Fruit fly (Drosophila melanogaster) whole organism, pupa: ENCODE data around the gene Jhbp13.

Experiments
- CG10348 ChIP-seq: fragments of 200-800 bp; sonication (Bioruptor generic); IDR thresholded peaks from 2 replicates; pipeline ENCODE4 v1.3.6; 2022; ENCODE audit warnings: missing biosample characterization, missing genetic modification characterization
- CG12605 ChIP-seq: fragments of 200-800 bp; sonication (Bioruptor generic); IDR thresholded peaks from 2 replicates; pipeline ENCODE4 v1.3.6; 2022; ENCODE audit warnings: missing biosample characterization, missing genetic modification characterization
- CG13204 ChIP-seq: fragments of 200-800 bp; sonication (Bioruptor generic); optimal IDR thresholded peaks from 2 replicates; lab custom pipeline; 2018; ENCODE audit warnings: missing biosample characterization, mild to moderate bottlenecking, missing genetic modification characterization, moderate library complexity
- CG14655 ChIP-seq: fragments of 200-800 bp; sonication (Bioruptor generic); optimal IDR thresholded peaks from 3 replicates; lab custom pipeline; 2017; ENCODE audit warnings: mild to moderate bottlenecking, missing biosample characterization, missing genetic modification reagents, missing genetic modification characterization
- CG15710 ChIP-seq: fragments of 200-800 bp; sonication (Bioruptor generic); optimal IDR thresholded peaks from 2 replicates; lab custom pipeline; 2018; ENCODE audit warnings: missing biosample characterization, mild to moderate bottlenecking, missing genetic modification characterization, moderate library complexity
- CG17806 ChIP-seq: fragments of 200-800 bp; sonication (Bioruptor generic); optimal IDR thresholded peaks from 2 replicates; lab custom pipeline; 2018; ENCODE audit warnings: missing biosample characterization, mild to moderate bottlenecking, missing genetic modification characterization, moderate library complexity
- CG32121 ChIP-seq: fragments of 200-800 bp; sonication (Bioruptor generic); IDR thresholded peaks from 2 replicates; pipeline ENCODE4 v1.3.6; 2022; ENCODE audit warnings: missing biosample characterization, missing genetic modification characterization
- CG34367 ChIP-seq: fragments of 200-800 bp; sonication (Bioruptor generic); optimal IDR thresholded peaks from 2 replicates; lab custom pipeline; 2018; ENCODE audit warnings: missing biosample characterization, mild to moderate bottlenecking, missing genetic modification characterization
- CG4496 ChIP-seq: fragments of 200-800 bp; sonication (Bioruptor generic); IDR thresholded peaks from 3 replicates; pipeline ENCODE4 v1.3.6; 2022; ENCODE audit warnings: missing biosample characterization, missing genetic modification characterization
- CG8159 ChIP-seq: fragments of 200-800 bp; sonication (Bioruptor generic); optimal IDR thresholded peaks from 3 replicates; lab custom pipeline; 2018; ENCODE audit warnings: missing biosample characterization, mild to moderate bottlenecking, missing genetic modification characterization, moderate library complexity
- CG8301 ChIP-seq: fragments of 200-800 bp; sonication (Bioruptor generic); optimal IDR thresholded peaks from 2 replicates; lab custom pipeline; 2018; ENCODE audit warnings: missing biosample characterization, mild to moderate bottlenecking, missing genetic modification characterization
- CG9948 ChIP-seq: fragments of 200-800 bp; sonication (Bioruptor generic); optimal IDR thresholded peaks from 2 replicates; lab custom pipeline; 2018; ENCODE audit warnings: missing biosample characterization, mild to moderate bottlenecking, missing genetic modification characterization, moderate library complexity
- D1 ChIP-seq: fragments of 200-800 bp; sonication (Bioruptor generic); optimal IDR thresholded peaks from 2 replicates; lab custom pipeline; 2018; ENCODE audit warnings: missing biosample characterization, mild to moderate bottlenecking, missing genetic modification characterization, moderate library complexity
- EcR ChIP-seq: fragments of 200-800 bp; sonication (Bioruptor generic); optimal IDR thresholded peaks from 3 replicates; lab custom pipeline; 2019; ENCODE audit warnings: missing biosample characterization, missing genetic modification characterization, mild to moderate bottlenecking, moderate library complexity, missing genetic modification reagents
- Ets98B ChIP-seq: fragments of 200-800 bp; sonication (Bioruptor generic); IDR thresholded peaks from 2 replicates; pipeline ENCODE4 v1.3.6; 2022; ENCODE audit warnings: missing biosample characterization, missing genetic modification characterization
- Pif1A ChIP-seq: fragments of 200-800 bp; sonication (Bioruptor generic); optimal IDR thresholded peaks from 3 replicates; lab custom pipeline; 2016; ENCODE audit warnings: missing biosample characterization, missing genetic modification characterization
- Pif1B ChIP-seq: fragments of 200-800 bp; sonication (Bioruptor generic); optimal IDR thresholded peaks from 3 replicates; lab custom pipeline; 2016; ENCODE audit warnings: missing biosample characterization, missing genetic modification characterization
- Snoo ChIP-seq: fragments of 200-800 bp; sonication (Bioruptor generic); optimal IDR thresholded peaks from 3 replicates; lab custom pipeline; 2017; ENCODE audit warnings: missing biosample characterization, mild to moderate bottlenecking, missing genetic modification characterization, inconsistent platforms
- fd96Ca ChIP-seq: fragments of 200-800 bp; sonication (Bioruptor generic); IDR thresholded peaks from 3 replicates; pipeline ENCODE4 v1.3.6; 2022; ENCODE audit warnings: missing biosample characterization, missing genetic modification characterization
- gl ChIP-seq: fragments of 200-800 bp; sonication (Bioruptor generic); optimal IDR thresholded peaks from 2 replicates; lab custom pipeline; 2018; ENCODE audit warnings: missing biosample characterization, mild to moderate bottlenecking, missing genetic modification characterization
- rn ChIP-seq: fragments of 200-800 bp; sonication (Bioruptor generic); IDR thresholded peaks from 2 replicates; pipeline ENCODE4 v1.3.6; 2022; ENCODE audit warnings: missing biosample characterization, missing genetic modification characterization

Jhbp13 gene

DNA sequence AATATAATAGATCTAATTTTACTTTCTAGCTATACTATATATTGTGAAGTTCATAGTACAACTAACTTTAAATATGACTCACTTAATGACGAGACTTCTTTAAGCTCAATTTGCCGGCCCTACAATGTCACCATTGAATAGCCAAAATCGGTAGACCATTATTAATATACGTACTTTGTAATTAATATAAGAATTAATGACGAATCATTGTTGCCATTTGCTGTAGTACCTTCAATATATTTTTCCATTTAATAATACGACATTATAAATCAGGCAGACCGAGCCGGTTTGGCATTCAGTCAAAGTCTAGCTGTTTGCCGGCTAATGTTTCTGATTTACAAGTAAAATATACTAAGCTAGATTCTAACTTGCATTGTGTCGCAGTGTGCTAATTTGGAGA is at the start of gene Jhbp13:
Jhbp13 (plus strand) TSS at position 301 of the 400 bp plus-strand sequence.
- TF ChIP-seq Pif1A (GFP tag; lab: Kevin White, UChicago) (no peak), Snoo (tag; lab: Kevin White, UChicago) (no peak), CG34367 (tag; lab: Kevin White, UChicago) (no peak), CG4496 (GFP tag; lab: Robert Waterston, UW) (no peak), CG13204 (no peak), CG8159 (tag; lab: Kevin White, UChicago) (no peak), CG15710 (no peak), D1 (tag; lab: Kevin White, UChicago) (no peak), CG14655 (GFP tag; lab: Kevin White, UChicago) (no peak), CG32121 (GFP tag; lab: Robert Waterston, UW) (no peak), EcR (GFP tag; lab: Kevin White, UChicago) (no peak), fd96Ca (GFP tag; lab: Robert Waterston, UW) (no peak), Pif1B (GFP tag; lab: Kevin White, UChicago) (no peak), CG17806 (tag; lab: Kevin White, UChicago) (no peak), gl (tag; lab: Kevin White, UChicago) (no peak)

- no peak for TF ChIP-seq Ets98B
- no peak for TF ChIP-seq Pif1A (GFP tag; lab: Kevin White, UChicago)
- TF ChIP-seq CG32121 (GFP tag; lab: Robert Waterston, UW), result no peak
- no peak for TF ChIP-seq CG13204
- no peak for TF ChIP-seq CG8159 (tag; lab: Kevin White, UChicago)
- no peak for TF ChIP-seq D1 (tag; lab: Kevin White, UChicago)
- TF ChIP-seq EcR (GFP tag; lab: Kevin White, UChicago), result peak; percentile 91
- TF ChIP-seq, all 21 proteins: peak for 1
Observed at dm6 chr2L:13190534-13190933, 49.3 kb upstream of the Jhbp13 start.

- TF ChIP-seq CG10348 (no peak), EcR (GFP tag; lab: Kevin White, UChicago) (no peak), rn (GFP tag; lab: Robert Waterston, UW) (no peak), fd96Ca (GFP tag; lab: Robert Waterston, UW) (no peak), CG34367 (tag; lab: Kevin White, UChicago) (no peak), CG9948 (tag; lab: Kevin White, UChicago) (no peak), Snoo (tag; lab: Kevin White, UChicago) (no peak), gl (tag; lab: Kevin White, UChicago) (no peak)
Observed at dm6 chr2L:13191052-13191678, 48.6 kb upstream of the Jhbp13 start.

- TF ChIP-seq rn (GFP tag; lab: Robert Waterston, UW) (peak; percentile 42; the same call in 1 of the 2 replicates), CG15710 (peak; percentile 56), CG14655 (GFP tag; lab: Kevin White, UChicago) (no peak), CG10348 (no peak), Snoo (tag; lab: Kevin White, UChicago) (peak; percentile 53), CG8159 (tag; lab: Kevin White, UChicago) (no peak), CG12605 (GFP tag; lab: Robert Waterston, UW) (no peak), Ets98B (peak; percentile 60), EcR (GFP tag; lab: Kevin White, UChicago) (peak; percentile 28), CG8301 (tag; lab: Kevin White, UChicago) (no peak), CG4496 (GFP tag; lab: Robert Waterston, UW) (peak; percentile 59; the same call in 1 of the 3 replicates), CG32121 (GFP tag; lab: Robert Waterston, UW) (peak; percentile 56; the same call in 1 of the 2 replicates), fd96Ca (GFP tag; lab: Robert Waterston, UW) (peak; percentile 71)
Observed at dm6 chr2L:13191894-13192293, 47.9 kb upstream of the Jhbp13 start, which contains the start of the genes CG16974 and Edem2. CG16974 (minus strand) TSS chr2L:13191979. Edem2 (plus strand) TSS chr2L:13192201.

- TF ChIP-seq EcR (GFP tag; lab: Kevin White, UChicago) (no peak), CG13204 (no peak)
Observed at dm6 chr2L:13195822-13196221, 44.0 kb upstream of the Jhbp13 start.

dm6 chr2L:13202960-13203436 is 36.8 kb upstream of the Jhbp13 start, which contains the start of gene CG16972:
CG16972 (minus strand) TSS chr2L:13203295.
- TF ChIP-seq CG17806 (tag; lab: Kevin White, UChicago) (no peak), CG12605 (GFP tag; lab: Robert Waterston, UW) (peak; percentile 7; the same call in 1 of the 2 replicates)
